Fruit fly (Drosophila melanogaster) whole organism, embryonic: ENCODE data around the gene Kaz1-ORFB.

Source experiments
- BtbVII ChIP-seq: fragments of 200-800 bp; sonication (Bioruptor generic); optimal IDR thresholded peaks from 3 replicates; lab custom pipeline; 2017; ENCODE audit warnings: missing biosample characterization, mild to moderate bottlenecking, missing genetic modification characterization
- CG10209 ChIP-seq: fragments of 200-800 bp; sonication (Bioruptor generic); optimal IDR thresholded peaks from 3 replicates; lab custom pipeline; 2017; ENCODE audit warnings: missing biosample characterization, mild to moderate bottlenecking, missing genetic modification characterization, missing genetic modification reagents
- CG10431 ChIP-seq: fragments of 200-800 bp; sonication (Bioruptor generic); optimal IDR thresholded peaks from 3 replicates; lab custom pipeline; 2018; ENCODE audit warnings: missing biosample characterization, mild to moderate bottlenecking, missing genetic modification characterization
- CG10462 ChIP-seq: fragments of 200-800 bp; sonication (Bioruptor generic); optimal IDR thresholded peaks from 2 replicates; lab custom pipeline; 2016; ENCODE audit warnings: missing biosample characterization, missing genetic modification characterization
- CG11456 ChIP-seq: fragments of 200-800 bp; sonication (Bioruptor generic); IDR thresholded peaks from 3 replicates; pipeline ENCODE4 v1.3.6; 2022; ENCODE audit warnings: missing biosample characterization, missing genetic modification characterization
- CG13296 ChIP-seq: fragments of 200-800 bp; sonication (Bioruptor generic); optimal IDR thresholded peaks from 3 replicates; lab custom pipeline; 2018; ENCODE audit warnings: missing biosample characterization, mild to moderate bottlenecking, missing genetic modification characterization
- CG1647 ChIP-seq: fragments of 200-800 bp; sonication (Bioruptor generic); optimal IDR thresholded peaks from 3 replicates; lab custom pipeline; 2016; ENCODE audit warnings: missing biosample characterization, missing genetic modification characterization
- CG17359 ChIP-seq: fragments of 200-800 bp; sonication (Bioruptor generic); optimal IDR thresholded peaks from 3 replicates; lab custom pipeline; 2018; ENCODE audit warnings: missing biosample characterization, mild to moderate bottlenecking, missing genetic modification characterization, moderate library complexity
- CG17568 ChIP-seq: fragments of 200-800 bp; sonication (Bioruptor generic); optimal IDR thresholded peaks from 2 replicates; lab custom pipeline; 2018; ENCODE audit warnings: missing biosample characterization, mild to moderate bottlenecking, missing genetic modification characterization, moderate library complexity
- CG18476 ChIP-seq: fragments of 200-800 bp; sonication (Bioruptor generic); optimal IDR thresholded peaks from 2 replicates; lab custom pipeline; 2016; ENCODE audit warnings: missing biosample characterization, mild to moderate bottlenecking, missing genetic modification characterization
- CG2199 ChIP-seq: fragments of 200-800 bp; sonication (Bioruptor generic); IDR thresholded peaks from 3 replicates; pipeline ENCODE4 v1.3.6; 2022; ENCODE audit warnings: missing biosample characterization, missing genetic modification characterization
- CG31365 ChIP-seq: fragments of 200-800 bp; sonication (Bioruptor generic); optimal IDR thresholded peaks from 2 replicates; lab custom pipeline; 2018; ENCODE audit warnings: missing biosample characterization, mild to moderate bottlenecking, missing genetic modification characterization
- CG3163 ChIP-seq: fragments of 200-800 bp; sonication (Bioruptor generic); optimal IDR thresholded peaks from 3 replicates; lab custom pipeline; 2016; ENCODE audit warnings: missing biosample characterization, missing genetic modification characterization
- CG3281 ChIP-seq: fragments of 200-800 bp; sonication (Bioruptor generic); optimal IDR thresholded peaks from 3 replicates; lab custom pipeline; 2017; ENCODE audit warnings: missing biosample characterization, mild to moderate bottlenecking, missing genetic modification characterization
- CG33213 ChIP-seq: fragments of 200-800 bp; sonication (Bioruptor generic); optimal IDR thresholded peaks from 3 replicates; lab custom pipeline; 2016; ENCODE audit warnings: missing biosample characterization, missing genetic modification characterization
- CG33557 ChIP-seq: fragments of 200-800 bp; sonication (Bioruptor generic); optimal IDR thresholded peaks from 2 replicates; lab custom pipeline; 2019; ENCODE audit warnings: missing biosample characterization, mild to moderate bottlenecking, missing genetic modification characterization, moderate library complexity
- CG3726 ChIP-seq: fragments of 200-800 bp; sonication (Bioruptor generic); IDR thresholded peaks from 3 replicates; pipeline ENCODE4, ENCODE4 v1.3.6; 2022; ENCODE audit warnings: missing biosample characterization, missing genetic modification characterization
- CG4328 ChIP-seq: fragments of 200-800 bp; sonication (Bioruptor generic); optimal IDR thresholded peaks from 3 replicates; lab custom pipeline; 2017; ENCODE audit warnings: missing biosample characterization, missing genetic modification reagents, missing genetic modification characterization
- CG43689 ChIP-seq: fragments of 200-800 bp; sonication (Bioruptor generic); IDR thresholded peaks from 2 replicates; pipeline ENCODE4 v1.3.6; 2022; ENCODE audit warnings: missing biosample characterization, missing genetic modification characterization
- CG6175 ChIP-seq: fragments of 200-800 bp; sonication (Bioruptor generic); IDR thresholded peaks from 3 replicates; pipeline ENCODE4 v1.3.6; 2022; ENCODE audit warnings: missing biosample characterization, missing genetic modification characterization
- CG7786 ChIP-seq: fragments of 200-800 bp; sonication (Bioruptor generic); optimal IDR thresholded peaks from 2 replicates; lab custom pipeline; 2016; ENCODE audit warnings: missing biosample characterization, missing genetic modification characterization
- CG7928 ChIP-seq: fragments of 200-800 bp; sonication (Bioruptor generic); optimal IDR thresholded peaks from 2 replicates; lab custom pipeline; 2017; ENCODE audit warnings: missing biosample characterization, mild to moderate bottlenecking, missing genetic modification characterization
- CG8765 ChIP-seq: fragments of 200-800 bp; sonication (Bioruptor generic); IDR thresholded peaks from 2 replicates; pipeline ENCODE4 v1.3.6; 2022; ENCODE audit warnings: missing biosample characterization, missing genetic modification characterization
- Fer2 ChIP-seq: fragments of 200-800 bp; sonication (Bioruptor generic); optimal IDR thresholded peaks from 2 replicates; lab custom pipeline; 2018; ENCODE audit warnings: missing biosample characterization, mild to moderate bottlenecking, missing genetic modification characterization, moderate library complexity
- Gug ChIP-seq: fragments of 200-800 bp; sonication (Bioruptor generic); IDR thresholded peaks from 4 replicates; pipeline ENCODE4 v1.3.6; 2022; ENCODE audit warnings: missing biosample characterization, missing genetic modification characterization
- Lhr ChIP-seq: fragments of 200-800 bp; sonication (Bioruptor generic); optimal IDR thresholded peaks from 3 replicates; lab custom pipeline; 2017; ENCODE audit warnings: mild to moderate bottlenecking, missing biosample characterization, missing genetic modification reagents, missing genetic modification characterization
- Med ChIP-seq: fragments of 200-800 bp; sonication (Bioruptor generic); peaks from one replicate; lab custom pipeline; 2016; ENCODE audit warnings: missing biosample characterization, missing genetic modification characterization, mild to moderate bottlenecking, inconsistent platforms, moderate library complexity
- Pdp1 ChIP-seq, 2 experiments: fragments of 200-800 bp; sonication (Bioruptor generic); optimal IDR thresholded peaks; 3 replicates each; lab custom pipeline; 2016; ENCODE audit warnings: missing biosample characterization in 2 of 2, missing genetic modification characterization in 2 of 2, mild to moderate bottlenecking in 1 of 2, moderate library complexity in 1 of 2
- ash1 ChIP-seq: fragments of 200-800 bp; sonication (Bioruptor generic); optimal IDR thresholded peaks from 2 replicates; lab custom pipeline; 2018; ENCODE audit warnings: missing biosample characterization, mild to moderate bottlenecking, missing genetic modification characterization
- bowl ChIP-seq: fragments of 200-800 bp; sonication (Bioruptor generic); IDR thresholded peaks from 2 replicates; pipeline ENCODE4 v1.3.6; 2022; ENCODE audit warnings: missing biosample characterization, missing genetic modification characterization
- ci ChIP-seq: fragments of 200-800 bp; sonication (Bioruptor generic); IDR thresholded peaks from 3 replicates; pipeline ENCODE4 v1.3.6; 2022; ENCODE audit warnings: missing biosample characterization, missing genetic modification characterization
- dan ChIP-seq: fragments of 200-800 bp; sonication (Bioruptor generic); IDR thresholded peaks from 2 replicates; pipeline ENCODE4 v1.3.6; 2022; ENCODE audit warnings: missing biosample characterization, missing genetic modification characterization
- eve ChIP-seq, 2 experiments: fragments of >200 bp; optimal IDR thresholded peaks; 2 replicates each; lab custom pipeline; 2017; ENCODE audit warnings: missing biosample characterization in 2 of 2, missing genetic modification characterization in 2 of 2
- gce ChIP-seq: fragments of 200-800 bp; sonication (Bioruptor generic); IDR thresholded peaks from 3 replicates; pipeline ENCODE4 v1.3.6; 2022; ENCODE audit warnings: missing biosample characterization, missing genetic modification characterization
- gfzf ChIP-seq: fragments of 200-800 bp; sonication (Bioruptor generic); optimal IDR thresholded peaks from 2 replicates; lab custom pipeline; 2016; ENCODE audit warnings: missing biosample characterization, mild to moderate bottlenecking, missing genetic modification characterization, moderate library complexity
- klu ChIP-seq: fragments of 200-800 bp; sonication (Bioruptor generic); IDR thresholded peaks from 2 replicates; pipeline ENCODE4 v1.3.6; 2022; ENCODE audit warnings: missing biosample characterization, missing genetic modification characterization
- mirr ChIP-seq: fragments of 200-800 bp; sonication (Bioruptor generic); optimal IDR thresholded peaks from 3 replicates; lab custom pipeline; 2018; ENCODE audit warnings: missing biosample characterization, mild to moderate bottlenecking, missing genetic modification characterization
- nerfin-2 ChIP-seq: fragments of 200-800 bp; sonication (Bioruptor generic); IDR thresholded peaks from 2 replicates; pipeline ENCODE4 v1.3.6; 2022; ENCODE audit warnings: missing biosample characterization, missing genetic modification characterization; ENCODE audit not compliant: partially characterized antibody
- odd ChIP-seq: fragments of 200-800 bp; sonication (Bioruptor generic); optimal IDR thresholded peaks from 2 replicates; lab custom pipeline; 2017; ENCODE audit warnings: missing biosample characterization, mild to moderate bottlenecking, missing genetic modification characterization
- pan ChIP-seq, 4 experiments: fragments of >200 bp in 3 of 4; fragments of 200-800 bp in 1 of 4; sonication (Bioruptor generic) in 1 of 4; optimal IDR thresholded peaks in 3 of 4; IDR thresholded peaks in 1 of 4; 2 replicates each; pipeline versions ENCODE4 v1.3.6 to Lab custom; 2017 to 2022; ENCODE audit warnings: missing biosample characterization in 2 of 4, missing genetic modification characterization in 2 of 4, mixed read lengths in 1 of 4
- pita ChIP-seq: fragments of 200-800 bp; sonication (Bioruptor generic); optimal IDR thresholded peaks from 2 replicates; lab custom pipeline; 2017; ENCODE audit warnings: missing biosample characterization, mild to moderate bottlenecking, missing genetic modification characterization
- pros ChIP-seq: fragments of 200-800 bp; sonication (Bioruptor generic); optimal IDR thresholded peaks from 3 replicates; lab custom pipeline; 2019; ENCODE audit warnings: missing biosample characterization, mild to moderate bottlenecking, missing genetic modification characterization, moderate library complexity
- row ChIP-seq: fragments of 200-800 bp; sonication (Bioruptor generic); IDR thresholded peaks from 3 replicates; pipeline ENCODE4 v1.3.6; 2022; ENCODE audit warnings: missing biosample characterization, missing genetic modification characterization
- sd ChIP-seq: fragments of 200-800 bp; sonication (Bioruptor generic); optimal IDR thresholded peaks from 3 replicates; lab custom pipeline; 2018; ENCODE audit warnings: missing biosample characterization, mild to moderate bottlenecking, missing genetic modification characterization, moderate library complexity
- stwl ChIP-seq: fragments of 200-800 bp; sonication (Bioruptor generic); optimal IDR thresholded peaks from 3 replicates; lab custom pipeline; 2018; ENCODE audit warnings: missing biosample characterization, mild to moderate bottlenecking, missing genetic modification characterization, moderate library complexity
- trh ChIP-seq: fragments of 200-800 bp; sonication (Bioruptor generic); optimal IDR thresholded peaks from 2 replicates; lab custom pipeline; 2016; ENCODE audit warnings: missing biosample characterization, missing genetic modification characterization
- zen ChIP-seq: fragments of 200-800 bp; sonication (Bioruptor generic); optimal IDR thresholded peaks from 3 replicates; lab custom pipeline; 2018; ENCODE audit warnings: missing biosample characterization, mild to moderate bottlenecking, missing genetic modification characterization, moderate library complexity

The Kaz1-ORFB gene

dm6 chr3L:246644-247199 is 30.3 kb downstream of the Kaz1-ORFB start (continued):
- TF ChIP-seq trh (GFP tag; lab: Kevin White, UChicago) (no peak), CG33557 (GFP tag; lab: Kevin White, UChicago) (no peak), CG43689 (GFP tag; lab: Robert Waterston, UW) (no peak), nerfin-2 (GFP tag; lab: Robert Waterston, UW) (peak; percentile 55), row (peak; percentile 50), CG7786 (GFP tag; lab: Kevin White, UChicago) (peak; percentile 21), Gug (GFP tag; lab: Robert Waterston, UW) (no peak), CG8765 (GFP tag; lab: Robert Waterston, UW) (peak; percentile 30; the same call in 1 of the 2 replicates), CG10209 (peak; percentile 39), CG6175 (GFP tag; lab: Robert Waterston, UW) (no peak), gce (GFP tag; lab: Robert Waterston, UW) (0 out of 3 replicates have a peak, but pooled peaks have one; percentile 52), klu (no peak), ash1 (no peak), CG10462 (GFP tag; lab: Kevin White, UChicago) (no peak), dan (no peak), CG3726 (GFP tag; lab: Robert Waterston, UW) (no peak), CG3163 (GFP tag; lab: Kevin White, UChicago) (no peak)
- TF ChIP-seq, all 482 proteins: peak for 206

dm6 chr3L:247482-248225 is 31.2 kb downstream of the Kaz1-ORFB start, which contains the start of gene mthl14:
Gene mthl14 (plus strand): TSS chr3L:247491.
- no peak for TF ChIP-seq Fer2 (tag; lab: Kevin White, UChicago)
- peak; percentile 45 for TF ChIP-seq CG7928 (GFP tag; lab: Kevin White, UChicago)
- TF ChIP-seq CG13296 (GFP tag; lab: Kevin White, UChicago): peak; percentile 14
- TF ChIP-seq mirr (GFP tag; lab: Kevin White, UChicago): peak; percentile 84
- no peak for TF ChIP-seq CG33213
- no peak for TF ChIP-seq pita (GFP tag; lab: Kevin White, UChicago)
- TF ChIP-seq bowl (GFP tag; lab: Robert Waterston, UW): no peak
- peak; percentile 1 for TF ChIP-seq CG3281 (GFP tag; lab: Kevin White, UChicago)
- peak; percentile 27 for TF ChIP-seq CG33557 (GFP tag; lab: Kevin White, UChicago)
- TF ChIP-seq CG17359 (tag; lab: Kevin White, UChicago): peak; percentile 37
- peak in 1 of 2 experiments; percentile 51 for TF ChIP-seq eve (GFP tag; optimal IDR thresholded peaks at IDR 0.05; lab: Kevin White, UChicago)
- peak; percentile 58 for TF ChIP-seq BtbVII (GFP tag; lab: Kevin White, UChicago)
- TF ChIP-seq Med: peak; percentile 45
- TF ChIP-seq pros: peak; percentile 31
- peak; percentile 25 for TF ChIP-seq odd
- TF ChIP-seq CG31365 (tag; lab: Kevin White, UChicago): no peak
- TF ChIP-seq stwl: peak; percentile 23
- no peak for TF ChIP-seq pan (optimal IDR thresholded peaks at IDR 0.05; lab: Kevin White, UChicago)
- TF ChIP-seq pan (GFP tag; optimal IDR thresholded peaks at IDR 0.05 in 1 of 2, IDR thresholded peaks at IDR 0.05 in 1 of 2): no peak
- TF ChIP-seq CG10431 (GFP tag; lab: Kevin White, UChicago): peak; percentile 1
- TF ChIP-seq zen: no peak
- TF ChIP-seq CG4328 (GFP tag; lab: Kevin White, UChicago): peak; percentile 16
- no peak for TF ChIP-seq CG11456 (GFP tag; lab: Robert Waterston, UW)
- TF ChIP-seq CG1647 (GFP tag; lab: Kevin White, UChicago): no peak
- no peak for TF ChIP-seq CG18476 (GFP tag; lab: Kevin White, UChicago)
- no peak for TF ChIP-seq row
- peak; percentile 3 for TF ChIP-seq Lhr (GFP tag; lab: Kevin White, UChicago)
- TF ChIP-seq gfzf (GFP tag; lab: Kevin White, UChicago): peak; percentile 53
- TF ChIP-seq sd: peak; percentile 97
- TF ChIP-seq CG2199 (GFP tag; lab: Robert Waterston, UW): no peak
- TF ChIP-seq Pdp1 (GFP tag; optimal IDR thresholded peaks at IDR 0.05; lab: Kevin White, UChicago): peak in 1 of 2 experiments; percentile 16
- no peak for TF ChIP-seq ci (GFP tag; lab: Robert Waterston, UW)
- TF ChIP-seq CG17568 (GFP tag; lab: Kevin White, UChicago): peak; percentile 39
